Fruit fly (Drosophila melanogaster): ENCODE results near the gene CG12795.

CG12795 gene

DNA sequence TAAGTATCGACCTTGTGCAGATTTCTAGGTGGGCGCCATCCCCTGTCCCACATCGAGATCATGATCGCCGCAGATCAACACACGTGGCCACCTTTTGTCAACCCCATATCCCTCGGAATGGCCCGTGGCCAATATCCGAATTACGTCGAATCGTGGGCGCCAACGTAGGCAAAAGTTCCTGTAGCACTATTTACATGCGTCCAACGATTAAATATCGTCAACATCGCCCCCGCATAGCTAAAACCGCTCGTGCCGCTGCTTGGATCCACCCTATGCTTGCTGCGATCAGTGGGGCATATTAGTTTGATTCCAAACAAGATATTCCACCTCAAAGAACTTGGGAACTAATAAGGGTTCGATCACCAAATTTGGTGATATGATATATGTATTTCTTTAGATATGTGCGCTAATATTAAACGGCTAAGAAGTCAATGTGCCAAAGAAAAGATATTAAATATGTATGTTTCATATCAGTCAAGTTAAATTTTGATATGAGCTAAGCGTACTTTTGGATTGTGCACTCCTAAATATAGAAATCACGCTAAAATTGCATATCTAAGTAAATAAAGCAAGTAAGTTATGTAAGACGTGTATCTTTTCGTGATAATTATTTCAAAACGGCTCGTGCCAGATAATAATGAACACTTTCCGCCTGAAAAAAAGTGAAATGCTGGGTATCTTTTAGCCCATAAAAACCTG, 24.9 kb downstream of the CG12795 start (continued):
- TF ChIP-seq ranshi (GFP tag; IDR thresholded peaks at IDR 0.05) (peak; percentile 49), slp2 (GFP tag; optimal IDR thresholded peaks at IDR 0.05) (peak; percentile 52), CG17361 (GFP tag; IDR thresholded peaks at IDR 0.05) (peak; percentile 47; the same call in 1 of the 3 replicates), CG10267 (tag; optimal IDR thresholded peaks at IDR 0.05) (peak; percentile 10), pan (optimal IDR thresholded peaks at IDR 0.05) (peak in 1 of 2 experiments; percentile 11), pan (GFP tag; optimal IDR thresholded peaks at IDR 0.05 in 1 of 2, IDR thresholded peaks at IDR 0.05 in 1 of 2) (no peak), Aef1 (GFP tag; IDR thresholded peaks at IDR 0.05) (peak; percentile 40; the same call in 1 of the 3 replicates), CG30403 (GFP tag; optimal IDR thresholded peaks at IDR 0.05) (peak; percentile 75), NfI (GFP tag; optimal IDR thresholded peaks at IDR 0.05) (peak; percentile 58), CG11696 (GFP tag; IDR thresholded peaks at IDR 0.05) (no peak), Fer1 (GFP tag; optimal IDR thresholded peaks at IDR 0.05) (no peak), ind (GFP tag; optimal IDR thresholded peaks at IDR 0.05) (peak; percentile 15), Xbp1 (GFP tag; optimal IDR thresholded peaks at IDR 0.05) (peak; percentile 32), nmo (GFP tag; optimal IDR thresholded peaks at IDR 0.05) (peak; percentile 46), PHDP (tag; optimal IDR thresholded peaks at IDR 0.05) (peak; percentile 44), Max (GFP tag; optimal IDR thresholded peaks at IDR 0.05) (peak; percentile 7), tio (GFP tag; optimal IDR thresholded peaks at IDR 0.05) (peak; percentile 57), maf-S (GFP tag; optimal IDR thresholded peaks at IDR 0.05) (peak; percentile 47), Ssrp (tag; optimal IDR thresholded peaks at IDR 0.05) (peak; percentile 33), Myb (GFP tag; optimal IDR thresholded peaks at IDR 0.05) (no peak), Sox102F (GFP tag; optimal IDR thresholded peaks at IDR 0.05) (peak; percentile 39), CG12942 (GFP tag; optimal IDR thresholded peaks at IDR 0.05) (peak; percentile 47), CG14014 (GFP tag; IDR thresholded peaks at IDR 0.05) (peak; percentile 48; the same call in 1 of the 2 replicates), prd (optimal IDR thresholded peaks at IDR 0.05) (no peak), prd (GFP tag; IDR thresholded peaks at IDR 0.05) (peak; percentile 28; the same call in 1 of the 3 replicates), sob (GFP tag; IDR thresholded peaks at IDR 0.05) (0 out of 2 replicates have a peak, but pooled peaks have one; percentile 15), CG3407 (GFP tag; optimal IDR thresholded peaks at IDR 0.05) (no peak), fd64A (GFP tag; optimal IDR thresholded peaks at IDR 0.05) (no peak), CG15269 (tag; optimal IDR thresholded peaks at IDR 0.05) (peak; percentile 22), schlank (tag; optimal IDR thresholded peaks at IDR 0.05) (peak; percentile 43), CG32532 (GFP tag; IDR thresholded peaks at IDR 0.05) (peak; percentile 59), Six4 (GFP tag; optimal IDR thresholded peaks at IDR 0.05) (peak; percentile 24), CG8478 (optimal IDR thresholded peaks at IDR 0.05) (no peak), CG4854 (GFP tag; optimal IDR thresholded peaks at IDR 0.05) (peak; percentile 29), CG12299 (tag; optimal IDR thresholded peaks at IDR 0.05) (no peak), Dek (tag; optimal IDR thresholded peaks at IDR 0.05) (peak; percentile 14), Ptx1 (GFP tag; IDR thresholded peaks at IDR 0.05) (peak; percentile 45), dm (GFP tag; optimal IDR thresholded peaks at IDR 0.05) (no peak), CG7372 (GFP tag; IDR thresholded peaks at IDR 0.05) (no peak), Mrtf (GFP tag; IDR thresholded peaks at IDR 0.05) (peak; percentile 37; the same call in 1 of the 3 replicates), CG10654 (GFP tag; optimal IDR thresholded peaks at IDR 0.05) (peak; percentile 13), CG8290 (GFP tag; optimal IDR thresholded peaks at IDR 0.05) (no peak), CG8290 (tag; optimal IDR thresholded peaks at IDR 0.05) (peak in 1 of 2 experiments; percentile 68), CG18619 (GFP tag; optimal IDR thresholded peaks at IDR 0.05) (peak; percentile 68), CG16863 (GFP tag; optimal IDR thresholded peaks at IDR 0.05) (peak; percentile 4), CG10543 (GFP tag; optimal IDR thresholded peaks at IDR 0.05) (peak; percentile 52), pnt (GFP tag; optimal IDR thresholded peaks at IDR 0.05) (peak; percentile 5), CG12071 (GFP tag; optimal IDR thresholded peaks at IDR 0.05) (no peak), CTCF (GFP tag; optimal IDR thresholded peaks at IDR 0.05) (no peak), CG7556 (GFP tag; optimal IDR thresholded peaks at IDR 0.05) (peak; percentile 60), CoRest (tag; optimal IDR thresholded peaks at IDR 0.05) (peak; percentile 65)
